Worm (Caenorhabditis elegans) whole organism, midembryonic: ENCODE measurements around the gene sna-2.

Experiments
- cog-1 ChIP-seq: sonication (generic microtip); optimal IDR thresholded peaks from 2 replicates; lab custom pipeline; 2016; ENCODE audit warnings: missing genetic modification characterization, missing compliant biosample characterization
- flt-1 ChIP-seq: fragments of 200-800 bp; sonication (Bioruptor generic); IDR thresholded peaks from 2 replicates; pipeline ENCODE4 v1.3.6; 2022; ENCODE audit warnings: missing genetic modification characterization, missing compliant biosample characterization
- med-1 ChIP-seq: sonication (generic microtip); optimal IDR thresholded peaks from 2 replicates; lab custom pipeline; 2017; ENCODE audit warnings: missing genetic modification characterization, mild to moderate bottlenecking, missing compliant biosample characterization, antibody characterized with exemption, missing genetic modification reagents; ENCODE audit not compliant: insufficient read depth

ce11 chrIV:9790708-9791107 is 13.3 kb upstream of the sna-2 start:
- TF ChIP-seq med-1 (GFP tag; lab: Kevin White, UChicago) = no peak
- TF ChIP-seq cog-1 (tag; lab: Kevin White, UChicago) = no peak
- TF ChIP-seq flt-1 = no peak
